Fruit fly (Drosophila melanogaster): ENCODE data around the gene CG4766.

CG4766 gene

DNA sequence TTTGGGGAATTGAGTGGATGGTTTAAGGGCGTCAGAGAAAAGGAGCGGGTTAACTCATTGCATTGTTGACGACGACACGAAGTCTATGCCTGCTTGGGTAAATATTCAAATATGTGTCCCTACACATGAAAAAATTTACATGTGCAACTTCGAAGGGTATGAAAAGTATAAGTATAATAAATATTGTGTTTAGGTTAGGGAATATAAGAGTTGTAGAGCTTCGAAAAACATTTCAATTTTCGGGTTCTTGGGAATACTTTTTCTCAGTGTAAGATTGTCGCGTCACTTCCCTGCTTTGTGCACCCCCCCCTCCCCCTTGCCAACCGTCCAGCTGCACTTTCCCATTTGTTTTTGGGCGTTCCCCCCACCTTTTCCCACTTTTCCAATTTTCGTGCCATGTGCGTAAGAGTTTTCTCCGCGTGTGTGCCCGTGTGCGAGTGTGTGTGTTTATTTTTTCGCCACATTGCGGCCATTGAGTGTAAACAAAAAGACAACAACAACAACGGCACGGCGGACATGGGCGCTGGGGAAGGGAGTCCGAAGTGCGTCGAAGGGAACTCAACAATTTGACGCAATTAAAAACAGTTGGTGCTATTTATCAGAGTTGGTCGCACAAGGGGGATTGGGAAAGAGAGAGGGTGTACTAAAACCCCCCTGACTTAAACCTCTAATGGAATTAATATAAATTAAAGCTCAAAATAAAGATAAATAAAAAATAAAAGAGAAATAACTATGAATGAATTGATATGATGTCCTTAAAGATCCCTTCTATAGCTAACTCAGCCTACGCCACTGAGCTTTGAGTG is 30.5 kb downstream of the CG4766 start (continued):
- TF ChIP-seq CG4328 (GFP tag; optimal IDR thresholded peaks at IDR 0.05) (peak; percentile 37), D (optimal IDR thresholded peaks at IDR 0.05) (no peak), D (GFP tag; optimal IDR thresholded peaks at IDR 0.05) (peak; percentile 30), fd3F (GFP tag; optimal IDR thresholded peaks at IDR 0.05) (peak; percentile 4), CG8765 (GFP tag; IDR thresholded peaks at IDR 0.05) (peak; percentile 6; the same call in 1 of the 2 replicates), CG12104 (GFP tag; optimal IDR thresholded peaks at IDR 0.05) (peak; percentile 17), CG6272 (GFP tag; IDR thresholded peaks at IDR 0.05) (0 out of 2 replicates have a peak, but pooled peaks have one; percentile 17), org-1 (GFP tag; optimal IDR thresholded peaks at IDR 0.05) (peak; percentile 20), az2 (GFP tag; optimal IDR thresholded peaks at IDR 0.05) (peak; percentile 22), Taf1 (GFP tag; IDR thresholded peaks at IDR 0.05) (0 out of 2 replicates have a peak, but pooled peaks have one; percentile 6), tll (GFP tag; optimal IDR thresholded peaks at IDR 0.05) (no peak), CG1792 (GFP tag; optimal IDR thresholded peaks at IDR 0.05) (no peak), zfh2 (GFP tag; optimal IDR thresholded peaks at IDR 0.05) (peak; percentile 3), gt (GFP tag; IDR thresholded peaks at IDR 0.05) (no peak), Rx (GFP tag; IDR thresholded peaks at IDR 0.05) (peak; percentile 27; the same call in 1 of the 2 replicates), CG8478 (optimal IDR thresholded peaks at IDR 0.05) (no peak), CG11247 (GFP tag; IDR thresholded peaks at IDR 0.05) (0 out of 2 replicates have a peak, but pooled peaks have one; percentile 25), lola (GFP tag; optimal IDR thresholded peaks at IDR 0.05) (peak in 1 of 3 experiments; percentile 38), Neu2 (GFP tag; optimal IDR thresholded peaks at IDR 0.05; ENCODE audit: borderline replicate concordance) (no peak), pnt (GFP tag; optimal IDR thresholded peaks at IDR 0.05) (peak; percentile 28), vnd (GFP tag; IDR thresholded peaks at IDR 0.05; ENCODE audit: partially characterized antibody) (no peak), Atf3 (GFP tag; optimal IDR thresholded peaks at IDR 0.05) (no peak), Jarid2 (GFP tag; optimal IDR thresholded peaks at IDR 0.05) (peak; percentile 5), CG3726 (GFP tag; IDR thresholded peaks at IDR 0.05) (0 out of 3 replicates have a peak, but pooled peaks have one; percentile 26), CG10267 (tag; optimal IDR thresholded peaks at IDR 0.05) (peak; percentile 14), CG14441 (GFP tag; IDR thresholded peaks at IDR 0.05) (peak; percentile 37; the same call in 1 of the 2 replicates), CG6765 (GFP tag; optimal IDR thresholded peaks at IDR 0.05) (no peak), CG10462 (GFP tag; optimal IDR thresholded peaks at IDR 0.05) (no peak), fd64A (GFP tag; optimal IDR thresholded peaks at IDR 0.05) (peak; percentile 29), CG7556 (GFP tag; optimal IDR thresholded peaks at IDR 0.05) (peak; percentile 72), Bgb (GFP tag; IDR thresholded peaks at IDR 0.05; ENCODE audit: partially characterized antibody) (no peak), cg (GFP tag; optimal IDR thresholded peaks at IDR 0.05) (peak; percentile 31), CG10543 (GFP tag; optimal IDR thresholded peaks at IDR 0.05) (peak; percentile 55), CG2712 (tag; optimal IDR thresholded peaks at IDR 0.05) (peak; percentile 72), danr (GFP tag; IDR thresholded peaks at IDR 0.05) (peak; percentile 26; the same call in 1 of the 2 replicates), lab (GFP tag; optimal IDR thresholded peaks at IDR 0.05) (peak; percentile 29), Xbp1 (GFP tag; optimal IDR thresholded peaks at IDR 0.05) (peak; percentile 39), PHDP (tag; optimal IDR thresholded peaks at IDR 0.05) (peak; percentile 44), D19B (GFP tag; optimal IDR thresholded peaks at IDR 0.05) (peak; percentile 17), Pdp1 (GFP tag; optimal IDR thresholded peaks at IDR 0.05) (peak in 1 of 2 experiments; percentile 15), CG16813 (GFP tag; IDR thresholded peaks at IDR 0.05; ENCODE audit: partially characterized antibody) (no peak), CG13894 (tag; optimal IDR thresholded peaks at IDR 0.05) (no peak), chn (GFP tag; optimal IDR thresholded peaks at IDR 0.05) (peak; percentile 8), CG11398 (GFP tag; optimal IDR thresholded peaks at IDR 0.05) (no peak), CG5245 (GFP tag; optimal IDR thresholded peaks at IDR 0.05) (no peak), Ssrp (tag; optimal IDR thresholded peaks at IDR 0.05) (peak; percentile 58), Hmx (GFP tag; optimal IDR thresholded peaks at IDR 0.05) (no peak), CG14050 (GFP tag; IDR thresholded peaks at IDR 0.05) (no peak)

All from whole organism, embryonic.